Fruit fly (Drosophila melanogaster) whole organism, pupa: ENCODE data around the gene PolG1.

Experiments used
- CG10348 ChIP-seq: fragments of 200-800 bp; sonication (Bioruptor generic); IDR thresholded peaks from 2 replicates; pipeline ENCODE4 v1.3.6; 2022; ENCODE audit warnings: missing biosample characterization, missing genetic modification characterization
- CG12605 ChIP-seq: fragments of 200-800 bp; sonication (Bioruptor generic); IDR thresholded peaks from 2 replicates; pipeline ENCODE4 v1.3.6; 2022; ENCODE audit warnings: missing biosample characterization, missing genetic modification characterization
- CG8159 ChIP-seq: fragments of 200-800 bp; sonication (Bioruptor generic); optimal IDR thresholded peaks from 3 replicates; lab custom pipeline; 2018; ENCODE audit warnings: missing biosample characterization, mild to moderate bottlenecking, missing genetic modification characterization, moderate library complexity
- CG8301 ChIP-seq: fragments of 200-800 bp; sonication (Bioruptor generic); optimal IDR thresholded peaks from 2 replicates; lab custom pipeline; 2018; ENCODE audit warnings: missing biosample characterization, mild to moderate bottlenecking, missing genetic modification characterization
- Pif1B ChIP-seq: fragments of 200-800 bp; sonication (Bioruptor generic); optimal IDR thresholded peaks from 3 replicates; lab custom pipeline; 2016; ENCODE audit warnings: missing biosample characterization, missing genetic modification characterization
- fd96Ca ChIP-seq: fragments of 200-800 bp; sonication (Bioruptor generic); IDR thresholded peaks from 3 replicates; pipeline ENCODE4 v1.3.6; 2022; ENCODE audit warnings: missing biosample characterization, missing genetic modification characterization
- gl ChIP-seq: fragments of 200-800 bp; sonication (Bioruptor generic); optimal IDR thresholded peaks from 2 replicates; lab custom pipeline; 2018; ENCODE audit warnings: missing biosample characterization, mild to moderate bottlenecking, missing genetic modification characterization

dm6 chr2L:13807097-13807496, 20.5 kb downstream of the PolG1 start:
- no peak for TF ChIP-seq gl (tag; lab: Kevin White, UChicago)
- no peak for TF ChIP-seq CG8301 (tag; lab: Kevin White, UChicago)
- no peak for TF ChIP-seq fd96Ca
- TF ChIP-seq CG12605 (GFP tag; lab: Robert Waterston, UW), result no peak
- no peak for TF ChIP-seq CG10348 (GFP tag; lab: Robert Waterston, UW)
- no peak for TF ChIP-seq CG8159 (tag; lab: Kevin White, UChicago)
- no peak for TF ChIP-seq Pif1B (GFP tag; lab: Kevin White, UChicago)
